Worm (Caenorhabditis elegans): ENCODE results near the gene lbp-7.

ce11 chrV:13858906-13859305 is 20.4 kb upstream of the lbp-7 start, which contains the start of gene srx-135:
- TF ChIP-seq lin-35 (GFP tag; optimal IDR thresholded peaks at IDR 0.05) = no peak
- no peak for TF ChIP-seq nhr-77 (tag; optimal IDR thresholded peaks at IDR 0.05)
- no peak for TF ChIP-seq mef-2 (tag; optimal IDR thresholded peaks at IDR 0.05)
- no peak for TF ChIP-seq lsy-2 (tag; optimal IDR thresholded peaks at IDR 0.05)
- no peak for TF ChIP-seq sptf-1 (tag; optimal IDR thresholded peaks at IDR 0.05)

Data from whole organism, L1 larva.